Worm (Caenorhabditis elegans) whole organism, L1 larva: ENCODE measurements around the gene F19B2.6.

Experiments
- C04F5.9 ChIP-seq: sonication (generic microtip); optimal IDR thresholded peaks from 2 replicates; lab custom pipeline; 2016; ENCODE audit warnings: missing genetic modification characterization, missing compliant biosample characterization
- F16B12.6 ChIP-seq: fragments of 150-350 bp; optimal IDR thresholded peaks from 2 replicates; lab custom pipeline; 2014; ENCODE audit warnings: missing biosample characterization, missing genetic modification characterization
- Y116A8C.19 ChIP-seq: sonication (generic microtip); optimal IDR thresholded peaks from 2 replicates; lab custom pipeline; 2016; ENCODE audit warnings: missing compliant biosample characterization, missing genetic modification characterization, borderline replicate concordance
- ceh-8 ChIP-seq: fragments of 200-800 bp; sonication (Bioruptor generic); optimal IDR thresholded peaks from 2 replicates; lab custom pipeline; 2018; ENCODE audit warnings: mild to moderate bottlenecking, missing genetic modification characterization, moderate library complexity, missing compliant biosample characterization
- ceh-88 ChIP-seq: fragments of 200-800 bp; sonication (Bioruptor generic); IDR thresholded peaks from 2 replicates; pipeline ENCODE4 v1.3.6; 2022; ENCODE audit warnings: missing genetic modification characterization, missing compliant biosample characterization
- ceh-90 ChIP-seq: sonication (generic microtip); optimal IDR thresholded peaks from 2 replicates; lab custom pipeline; 2016; ENCODE audit warnings: missing genetic modification characterization, missing compliant biosample characterization
- ces-1 ChIP-seq: fragments of 150-350 bp; optimal IDR thresholded peaks from 2 replicates; lab custom pipeline; 2014; ENCODE audit warnings: missing biosample characterization, missing genetic modification reagents, missing genetic modification characterization
- dpl-1 ChIP-seq, 3 experiments: fragments of 150-350 bp in 2 of 3; sonication (generic microtip) in 1 of 3; optimal IDR thresholded peaks; 2 replicates each; lab custom pipeline; 2014 to 2017; ENCODE audit warnings: missing biosample characterization in 3 of 3, missing genetic modification characterization in 3 of 3, missing genetic modification reagents in 3 of 3
- efl-1 ChIP-seq, 4 experiments: fragments of 150-350 bp; optimal IDR thresholded peaks in 3 of 4; peaks in 1 of 4; 1 replicate in 1 of 4; 2 replicates in 3 of 4; lab custom pipeline; 2014; ENCODE audit warnings: missing biosample characterization in 2 of 4, missing genetic modification characterization in 2 of 4, missing genetic modification reagents in 2 of 4
- efl-3 ChIP-seq: fragments of 200-800 bp; sonication (Bioruptor generic); optimal IDR thresholded peaks from 2 replicates; lab custom pipeline; 2018; ENCODE audit warnings: mild to moderate bottlenecking, missing genetic modification characterization, missing compliant biosample characterization
- egl-27 ChIP-seq, 2 experiments: fragments of 150-350 bp in 1 of 2; sonication (generic microtip); optimal IDR thresholded peaks; 3 replicates each; lab custom pipeline; 2017 to 2018; ENCODE audit warnings: missing biosample characterization in 2 of 2, missing genetic modification characterization in 2 of 2, missing genetic modification reagents in 2 of 2
- elt-2 ChIP-seq: sonication (generic microtip); optimal IDR thresholded peaks from 2 replicates; lab custom pipeline; 2016; ENCODE audit warnings: missing genetic modification characterization, mild to moderate bottlenecking, inconsistent platforms, missing compliant biosample characterization, missing genetic modification reagents
- fkh-10 ChIP-seq: sonication (generic microtip); optimal IDR thresholded peaks from 2 replicates; lab custom pipeline; 2017; ENCODE audit warnings: missing biosample characterization, missing genetic modification reagents, missing genetic modification characterization
- fkh-4 ChIP-seq: sonication (generic microtip); optimal IDR thresholded peaks from 2 replicates; lab custom pipeline; 2016; ENCODE audit warnings: missing compliant biosample characterization, missing genetic modification characterization, borderline replicate concordance
- hlh-4 ChIP-seq: sonication (generic microtip); optimal IDR thresholded peaks from 2 replicates; lab custom pipeline; 2016; ENCODE audit warnings: mild to moderate bottlenecking, missing genetic modification characterization, missing compliant biosample characterization
- irx-1 ChIP-seq: sonication (generic microtip); optimal IDR thresholded peaks from 2 replicates; lab custom pipeline; 2016; ENCODE audit warnings: missing genetic modification characterization, missing compliant biosample characterization
- jun-1 ChIP-seq: fragments of 150-350 bp; optimal IDR thresholded peaks from 2 replicates; lab custom pipeline; 2014; ENCODE audit warnings: missing biosample characterization, missing genetic modification reagents, missing genetic modification characterization
- lin-13 ChIP-seq: fragments of 150-350 bp; optimal IDR thresholded peaks from 2 replicates; lab custom pipeline; 2014; ENCODE audit warnings: missing biosample characterization, missing genetic modification reagents, missing genetic modification characterization
- lin-14 ChIP-seq: fragments of 200-800 bp; sonication (Bioruptor generic); optimal IDR thresholded peaks from 2 replicates; lab custom pipeline; 2018; ENCODE audit warnings: mild to moderate bottlenecking, missing genetic modification characterization, moderate library complexity, missing compliant biosample characterization
- lin-35 ChIP-seq, 2 experiments: fragments of 150-350 bp; optimal IDR thresholded peaks; 2 replicates each; lab custom pipeline; 2014; ENCODE audit warnings: missing biosample characterization in 2 of 2, missing genetic modification characterization in 2 of 2, missing genetic modification reagents in 2 of 2
- mab-9 ChIP-seq: fragments of 200-800 bp; sonication (Bioruptor generic); IDR thresholded peaks from 2 replicates; pipeline ENCODE4 v1.3.6; 2022; ENCODE audit warnings: missing genetic modification reagents, missing genetic modification characterization, missing compliant biosample characterization
- nhr-11 ChIP-seq: fragments of 150-350 bp; optimal IDR thresholded peaks from 2 replicates; lab custom pipeline; 2014; ENCODE audit warnings: missing biosample characterization, missing genetic modification characterization
- nhr-19 ChIP-seq: fragments of 200-800 bp; sonication (Bioruptor generic); conservative IDR thresholded peaks from 2 replicates; pipeline ENCODE4 v1.3.6; 2022; ENCODE audit warnings: missing genetic modification characterization, missing compliant biosample characterization
- nhr-20 ChIP-seq: sonication (generic microtip); optimal IDR thresholded peaks from 2 replicates; lab custom pipeline; 2016; ENCODE audit warnings: mild to moderate bottlenecking, missing genetic modification characterization, missing compliant biosample characterization
- nhr-28 ChIP-seq: fragments of 150-350 bp; optimal IDR thresholded peaks from 2 replicates; lab custom pipeline; 2014; ENCODE audit warnings: missing biosample characterization, missing genetic modification characterization
- nhr-47 ChIP-seq: sonication (generic microtip); optimal IDR thresholded peaks from 2 replicates; lab custom pipeline; 2016; ENCODE audit warnings: mild to moderate bottlenecking, missing genetic modification characterization, moderate library complexity, missing compliant biosample characterization
- nhr-71 ChIP-seq: sonication (generic microtip); optimal IDR thresholded peaks from 2 replicates; lab custom pipeline; 2016; ENCODE audit warnings: mild to moderate bottlenecking, missing genetic modification characterization, moderate library complexity, missing compliant biosample characterization
- nhr-76 ChIP-seq: sonication (generic microtip); optimal IDR thresholded peaks from 2 replicates; lab custom pipeline; 2017; ENCODE audit warnings: missing biosample characterization, missing genetic modification characterization
- nhr-84 ChIP-seq: sonication (generic microtip); optimal IDR thresholded peaks from 2 replicates; lab custom pipeline; 2017; ENCODE audit warnings: missing biosample characterization, missing genetic modification characterization
- nhr-90 ChIP-seq: sonication (generic microtip); optimal IDR thresholded peaks from 2 replicates; lab custom pipeline; 2016; ENCODE audit warnings: mild to moderate bottlenecking, missing genetic modification characterization, missing compliant biosample characterization; ENCODE audit not compliant: poor library complexity
- pax-3 ChIP-seq: fragments of 200-800 bp; sonication (Bioruptor generic); optimal IDR thresholded peaks from 2 replicates; lab custom pipeline; 2018; ENCODE audit warnings: mild to moderate bottlenecking, missing genetic modification characterization, moderate library complexity, missing compliant biosample characterization
- pqm-1 ChIP-seq: sonication (generic microtip); optimal IDR thresholded peaks from 3 replicates; lab custom pipeline; 2017; ENCODE audit warnings: missing biosample characterization, missing genetic modification characterization
- snpc-4 ChIP-seq: fragments of 150-350 bp; optimal IDR thresholded peaks from 2 replicates; lab custom pipeline; 2014; ENCODE audit warnings: missing biosample characterization, missing genetic modification characterization
- snu-23 ChIP-seq: sonication (generic microtip); optimal IDR thresholded peaks from 2 replicates; lab custom pipeline; 2016; ENCODE audit warnings: missing genetic modification characterization, missing compliant biosample characterization
- unc-98 ChIP-seq: fragments of 200-800 bp; sonication (Bioruptor generic); IDR thresholded peaks from 2 replicates; pipeline ENCODE4 v1.3.6; 2022; ENCODE audit warnings: missing genetic modification characterization, missing compliant biosample characterization
- vab-15 ChIP-seq: sonication (generic microtip); optimal IDR thresholded peaks from 2 replicates; lab custom pipeline; 2017; ENCODE audit warnings: missing genotype, mild to moderate bottlenecking, missing genetic modification characterization, missing compliant biosample characterization
- xbp-1 ChIP-seq: sonication (generic microtip); optimal IDR thresholded peaks from 2 replicates; lab custom pipeline; 2016; ENCODE audit warnings: missing genetic modification characterization, missing compliant biosample characterization
- zip-4 ChIP-seq: fragments of 200-800 bp; sonication (Bioruptor generic); optimal IDR thresholded peaks from 2 replicates; lab custom pipeline; 2018; ENCODE audit warnings: mild to moderate bottlenecking, missing genetic modification characterization, moderate library complexity, missing compliant biosample characterization
- ztf-11 ChIP-seq, 2 experiments: sonication (generic microtip); optimal IDR thresholded peaks; 2 replicates each; lab custom pipeline; 2016 to 2017; ENCODE audit warnings: missing genetic modification characterization in 2 of 2, missing biosample characterization in 1 of 2, missing compliant biosample characterization in 1 of 2

F19B2.6 gene

DNA sequence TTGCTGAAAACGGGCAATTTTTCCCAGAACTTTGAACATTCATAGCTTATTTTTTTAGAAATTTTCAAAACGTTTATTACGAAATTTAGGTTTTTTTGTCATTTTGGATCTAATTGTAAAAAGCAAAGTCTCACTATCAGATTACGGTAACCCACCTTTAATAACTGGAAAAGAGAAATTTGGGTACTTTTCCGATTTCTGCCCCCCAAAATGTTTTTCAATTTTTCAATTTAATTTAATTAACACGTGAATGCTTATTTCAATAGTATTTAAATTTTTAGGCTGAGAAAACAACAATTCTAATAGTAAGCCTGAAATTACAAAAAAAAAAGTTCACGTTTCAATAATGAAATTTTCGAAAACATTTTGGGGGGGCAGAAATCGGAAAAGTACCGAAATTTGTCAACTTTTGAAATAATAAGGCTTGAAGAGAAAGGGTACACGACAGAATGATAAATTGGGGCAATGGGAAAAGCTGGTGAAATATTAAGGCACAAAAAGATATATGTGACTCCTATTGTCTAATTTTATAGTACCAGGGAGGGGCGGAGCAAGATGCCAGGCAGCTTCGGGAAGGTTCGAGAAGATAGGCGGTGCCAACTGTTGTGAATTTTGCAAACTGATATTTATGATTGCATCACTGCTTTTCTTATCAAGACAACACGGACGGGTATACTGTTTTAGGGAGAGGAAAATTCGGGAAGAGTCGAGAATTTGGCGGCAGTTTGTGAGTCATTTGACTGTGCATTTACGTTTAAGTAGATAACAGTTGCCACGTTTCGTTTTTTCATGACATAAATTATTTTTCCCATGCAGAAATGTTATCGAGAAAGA lies 6.0 kb downstream of the F19B2.6 start, which contains the start of gene F19B2.5:
F19B2.5 (minus strand) TSS at position 107 of the 834 bp plus-strand sequence.
- no peak for TF ChIP-seq nhr-47 (tag; lab: Kevin White, UChicago)
- no peak for TF ChIP-seq nhr-11
- TF ChIP-seq egl-27 (tag; optimal IDR thresholded peaks at IDR 0.05; lab: Kevin White, UChicago), result no peak
- TF ChIP-seq snpc-4 (tag; lab: Kevin White, UChicago), result no peak
- TF ChIP-seq nhr-84 (tag; lab: Kevin White, UChicago), result no peak
- no peak for TF ChIP-seq unc-98 (GFP tag; lab: Robert Waterston, UW)
- no peak for TF ChIP-seq fkh-4 (tag; lab: Kevin White, UChicago)
- peak; percentile 99 for TF ChIP-seq elt-2 (tag; lab: Kevin White, UChicago)
- no peak for TF ChIP-seq efl-3 (GFP tag; lab: Kevin White, UChicago)
- TF ChIP-seq efl-1 (optimal IDR thresholded peaks at IDR 0.05; lab: Kevin White, UChicago), result no peak
- no peak for TF ChIP-seq efl-1 (GFP tag; optimal IDR thresholded peaks at IDR 0.05 in 1 of 2; lab: Kevin White, UChicago)
- TF ChIP-seq ces-1, result no peak
- TF ChIP-seq C04F5.9 (tag; lab: Kevin White, UChicago), result no peak
- no peak for TF ChIP-seq lin-14 (GFP tag; lab: Kevin White, UChicago)
- TF ChIP-seq nhr-19 (GFP tag; lab: Robert Waterston, UW), result 0 out of 2 replicates have a peak, but pooled peaks have one; percentile 8
- TF ChIP-seq nhr-20 (tag; lab: Kevin White, UChicago), result peak; percentile 50
- TF ChIP-seq nhr-76 (tag; lab: Kevin White, UChicago), result no peak
- TF ChIP-seq lin-13 (GFP tag; lab: Kevin White, UChicago), result no peak
- peak; percentile 47 for TF ChIP-seq nhr-90 (tag; lab: Kevin White, UChicago)
- no peak for TF ChIP-seq irx-1 (tag; lab: Kevin White, UChicago)
- TF ChIP-seq hlh-4 (tag; lab: Kevin White, UChicago), result no peak
- TF ChIP-seq xbp-1 (tag; lab: Kevin White, UChicago), result no peak
- peak; percentile 67 for TF ChIP-seq nhr-71 (tag; lab: Kevin White, UChicago)
- no peak for TF ChIP-seq ceh-90 (tag; lab: Kevin White, UChicago)
- TF ChIP-seq jun-1 (tag; lab: Kevin White, UChicago), result peak; percentile 66
- no peak for TF ChIP-seq fkh-10 (GFP tag; lab: Kevin White, UChicago)
- TF ChIP-seq lin-35 (GFP tag; optimal IDR thresholded peaks at IDR 0.05; lab: Kevin White, UChicago), result peak in 1 of 2 experiments; percentile 46
- TF ChIP-seq pqm-1, result peak; percentile 72
- no peak for TF ChIP-seq Y116A8C.19 (tag; lab: Kevin White, UChicago)
- no peak for TF ChIP-seq snu-23 (GFP tag; lab: Kevin White, UChicago)
- TF ChIP-seq zip-4, result no peak
- no peak for TF ChIP-seq ceh-8 (GFP tag; lab: Kevin White, UChicago)
- peak; percentile 25 for TF ChIP-seq pax-3 (tag; lab: Kevin White, UChicago)
- TF ChIP-seq dpl-1 (GFP tag; optimal IDR thresholded peaks at IDR 0.05; lab: Kevin White, UChicago), result no peak
- no peak for TF ChIP-seq vab-15 (tag; lab: Kevin White, UChicago)
- TF ChIP-seq mab-9 (GFP tag; lab: Robert Waterston, UW), result no peak
- no peak for TF ChIP-seq ztf-11 (tag; optimal IDR thresholded peaks at IDR 0.05; lab: Kevin White, UChicago)
- TF ChIP-seq nhr-28, result no peak

DNA sequence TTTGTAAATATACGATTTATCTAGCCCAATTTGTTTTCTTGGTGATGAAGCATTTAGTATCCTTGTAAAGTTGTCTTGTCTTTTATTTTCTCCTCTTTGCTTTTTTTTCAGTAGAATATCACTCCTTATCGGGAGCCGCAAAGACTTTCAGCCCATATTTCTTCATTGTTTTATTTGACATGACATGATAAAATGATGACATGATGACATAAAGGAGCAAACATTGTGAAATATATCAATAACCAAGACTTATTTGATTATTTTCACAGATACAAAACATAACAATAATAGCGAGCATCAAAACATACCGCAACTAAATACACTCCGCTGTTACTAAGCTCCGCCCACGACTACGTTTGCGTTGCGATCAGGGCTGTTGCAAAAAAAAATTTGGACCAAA lies 7.5 kb downstream of the F19B2.6 start:
- no peak for TF ChIP-seq efl-3 (GFP tag; lab: Kevin White, UChicago)
- TF ChIP-seq efl-1 (optimal IDR thresholded peaks at IDR 0.05; lab: Kevin White, UChicago), result no peak
- TF ChIP-seq efl-1 (GFP tag; optimal IDR thresholded peaks at IDR 0.05 in 1 of 2; lab: Kevin White, UChicago), result no peak
- TF ChIP-seq F16B12.6 (tag; lab: Kevin White, UChicago), result no peak
- no peak for TF ChIP-seq ceh-88 (GFP tag; lab: Robert Waterston, UW)
